Fruit fly (Drosophila melanogaster) whole organism, embryonic: Measurements from ENCODE around the gene Osi18.
A peak's percentile ranks its signal among the peaks of the same experiment; 100 is the strongest.

Experiments
- CG10147 ChIP-seq: fragments of 200-800 bp; sonication (Bioruptor generic); optimal IDR thresholded peaks from 2 replicates; lab custom pipeline; 2019; ENCODE audit warnings: missing biosample characterization, mild to moderate bottlenecking, missing genetic modification characterization, moderate library complexity
- CG10274 ChIP-seq: fragments of 200-800 bp; sonication (Bioruptor generic); optimal IDR thresholded peaks from 3 replicates; lab custom pipeline; 2017; ENCODE audit warnings: missing biosample characterization, mild to moderate bottlenecking, missing genetic modification characterization
- CG10543 ChIP-seq: fragments of 200-800 bp; sonication (Bioruptor generic); optimal IDR thresholded peaks from 3 replicates; lab custom pipeline; 2017; ENCODE audit warnings: missing biosample characterization, mild to moderate bottlenecking, missing genetic modification characterization, moderate library complexity
- CG10979 ChIP-seq: fragments of 200-800 bp; sonication (Bioruptor generic); optimal IDR thresholded peaks from 2 replicates; lab custom pipeline; 2018; ENCODE audit warnings: missing biosample characterization, mild to moderate bottlenecking, missing genetic modification characterization, moderate library complexity
- CG1529 ChIP-seq: fragments of 200-800 bp; sonication (Bioruptor generic); optimal IDR thresholded peaks from 3 replicates; lab custom pipeline; 2018; ENCODE audit warnings: missing biosample characterization, missing genetic modification characterization
- CG15514 ChIP-seq: fragments of 200-800 bp; sonication (Bioruptor generic); optimal IDR thresholded peaks from 3 replicates; lab custom pipeline; 2017; ENCODE audit warnings: missing biosample characterization, missing genetic modification characterization, mild to moderate bottlenecking, moderate library complexity, missing genetic modification reagents
- CG18619 ChIP-seq: fragments of 200-800 bp; sonication (Bioruptor generic); optimal IDR thresholded peaks from 3 replicates; lab custom pipeline; 2017; ENCODE audit warnings: missing biosample characterization, mild to moderate bottlenecking, missing genetic modification characterization
- CG2202 ChIP-seq: fragments of 200-800 bp; sonication (Bioruptor generic); optimal IDR thresholded peaks from 2 replicates; lab custom pipeline; 2018; ENCODE audit warnings: missing biosample characterization, mild to moderate bottlenecking, missing genetic modification characterization
- CG2875 ChIP-seq: fragments of 200-800 bp; sonication (Bioruptor generic); optimal IDR thresholded peaks from 2 replicates; lab custom pipeline; 2017; ENCODE audit warnings: missing biosample characterization, mild to moderate bottlenecking, missing genetic modification characterization, missing genetic modification reagents
- CG43689 ChIP-seq: fragments of 200-800 bp; sonication (Bioruptor generic); IDR thresholded peaks from 2 replicates; pipeline ENCODE4 v1.3.6; 2022; ENCODE audit warnings: missing biosample characterization, missing genetic modification characterization
- CG6654 ChIP-seq: fragments of 200-800 bp; sonication (Bioruptor generic); optimal IDR thresholded peaks from 2 replicates; lab custom pipeline; 2017; ENCODE audit warnings: missing biosample characterization, mild to moderate bottlenecking, missing genetic modification characterization
- CG6791 ChIP-seq: fragments of 200-800 bp; sonication (Bioruptor generic); IDR thresholded peaks from 3 replicates; pipeline ENCODE4 v1.3.6; 2022; ENCODE audit warnings: missing biosample characterization, missing genetic modification characterization; ENCODE audit not compliant: partially characterized antibody
- CG6813 ChIP-seq: fragments of 200-800 bp; sonication (Bioruptor generic); optimal IDR thresholded peaks from 2 replicates; lab custom pipeline; 2017; ENCODE audit warnings: missing biosample characterization, missing genetic modification characterization, mild to moderate bottlenecking, moderate library complexity, missing genetic modification reagents
- CG7271 ChIP-seq: fragments of 200-800 bp; sonication (Bioruptor generic); optimal IDR thresholded peaks from 2 replicates; lab custom pipeline; 2018; ENCODE audit warnings: missing biosample characterization, mild to moderate bottlenecking, missing genetic modification characterization, moderate library complexity
- CG9932 ChIP-seq: fragments of 200-800 bp; sonication (Bioruptor generic); IDR thresholded peaks from 2 replicates; pipeline ENCODE4 v1.3.6; 2022; ENCODE audit warnings: missing biosample characterization, missing genetic modification characterization
- Dek ChIP-seq: fragments of 200-800 bp; sonication (Bioruptor generic); optimal IDR thresholded peaks from 3 replicates; lab custom pipeline; 2019; ENCODE audit warnings: missing biosample characterization, mild to moderate bottlenecking, missing genetic modification characterization, moderate library complexity
- Dip2 ChIP-seq: fragments of 200-800 bp; sonication (Bioruptor generic); IDR thresholded peaks from 2 replicates; pipeline ENCODE4 v1.3.6; 2022; ENCODE audit warnings: missing biosample characterization, missing genetic modification characterization
- Drgx ChIP-seq: fragments of 200-800 bp; sonication (Bioruptor generic); IDR thresholded peaks from 2 replicates; pipeline ENCODE4 v1.3.6; 2022; ENCODE audit warnings: missing biosample characterization, missing genetic modification characterization
- E2f2 ChIP-seq: fragments of 200-800 bp; sonication (Bioruptor generic); IDR thresholded peaks from 2 replicates; pipeline ENCODE4 v1.3.6; 2022; ENCODE audit warnings: missing biosample characterization, missing genetic modification characterization
- GATAe ChIP-seq: fragments of 200-800 bp; sonication (Bioruptor generic); conservative IDR thresholded peaks from 2 replicates; pipeline ENCODE4 v1.3.6; 2022; ENCODE audit warnings: missing biosample characterization, missing genetic modification characterization
- Gug ChIP-seq: fragments of 200-800 bp; sonication (Bioruptor generic); IDR thresholded peaks from 4 replicates; pipeline ENCODE4 v1.3.6; 2022; ENCODE audit warnings: missing biosample characterization, missing genetic modification characterization
- H15 ChIP-seq: fragments of 200-800 bp; sonication (Bioruptor generic); IDR thresholded peaks from 3 replicates; pipeline ENCODE4 v1.3.6; 2022; ENCODE audit warnings: missing biosample characterization, missing genetic modification characterization
- HLHmδ ChIP-seq: fragments of 200-800 bp; sonication (Bioruptor generic); optimal IDR thresholded peaks from 2 replicates; lab custom pipeline; 2018; ENCODE audit warnings: missing biosample characterization, mild to moderate bottlenecking, missing genetic modification characterization, moderate library complexity
- Hsf ChIP-seq: fragments of 200-800 bp; sonication (Bioruptor generic); optimal IDR thresholded peaks from 3 replicates; lab custom pipeline; 2016; ENCODE audit warnings: missing biosample characterization, missing genetic modification characterization
- MESR4 ChIP-seq: fragments of 200-800 bp; sonication (Bioruptor generic); optimal IDR thresholded peaks from 2 replicates; lab custom pipeline; 2018; ENCODE audit warnings: missing biosample characterization, mild to moderate bottlenecking, missing genetic modification characterization, moderate library complexity
- Mes4 ChIP-seq: fragments of 200-800 bp; sonication (Bioruptor generic); optimal IDR thresholded peaks from 2 replicates; lab custom pipeline; 2016; ENCODE audit warnings: missing biosample characterization, missing genetic modification characterization
- Myb ChIP-seq: fragments of 200-800 bp; sonication (Bioruptor generic); optimal IDR thresholded peaks from 2 replicates; lab custom pipeline; 2016; ENCODE audit warnings: missing biosample characterization, missing genetic modification characterization
- Nf-YA ChIP-seq: fragments of 200-800 bp; sonication (Bioruptor generic); IDR thresholded peaks from 2 replicates; pipeline ENCODE4 v1.3.6; 2022; ENCODE audit warnings: missing biosample characterization, missing genetic modification characterization
- Poxn ChIP-seq: fragments of 200-800 bp; sonication (Bioruptor generic); IDR thresholded peaks from 2 replicates; pipeline ENCODE4 v1.3.6; 2022; ENCODE audit warnings: missing biosample characterization, missing genetic modification characterization
- Ravus ChIP-seq: fragments of 200-800 bp; sonication (Bioruptor generic); IDR thresholded peaks from 2 replicates; pipeline ENCODE4 v1.3.6; 2022; ENCODE audit warnings: missing biosample characterization, missing genetic modification characterization
- Stat92E ChIP-seq, 3 experiments: fragments of >200 bp in 2 of 3; fragments of 200-800 bp in 1 of 3; sonication (Bioruptor generic) in 1 of 3; optimal IDR thresholded peaks; 2 replicates each; lab custom pipeline; 2017 to 2019; ENCODE audit warnings: missing biosample characterization in 3 of 3, missing genetic modification characterization in 3 of 3, mild to moderate bottlenecking in 1 of 3, moderate library complexity in 1 of 3
- ato ChIP-seq: fragments of 200-800 bp; sonication (Bioruptor generic); IDR thresholded peaks from 2 replicates; pipeline ENCODE4 v1.3.6; 2022; ENCODE audit warnings: missing biosample characterization, missing genetic modification characterization; ENCODE audit not compliant: partially characterized antibody
- cg ChIP-seq: fragments of 200-800 bp; sonication (Bioruptor generic); optimal IDR thresholded peaks from 3 replicates; lab custom pipeline; 2019; ENCODE audit warnings: missing biosample characterization, mild to moderate bottlenecking, missing genetic modification characterization, moderate library complexity
- crol ChIP-seq: fragments of 200-800 bp; sonication (Bioruptor generic); IDR thresholded peaks from 2 replicates; pipeline ENCODE4 v1.3.6; 2022; ENCODE audit warnings: missing biosample characterization, missing genetic modification characterization
- dmrt99B ChIP-seq: fragments of 200-800 bp; sonication (Bioruptor generic); optimal IDR thresholded peaks from 2 replicates; lab custom pipeline; 2018; ENCODE audit warnings: missing biosample characterization, mild to moderate bottlenecking, missing genetic modification characterization, moderate library complexity
- emc ChIP-seq: fragments of 200-800 bp; sonication (Bioruptor generic); optimal IDR thresholded peaks from 2 replicates; lab custom pipeline; 2016; ENCODE audit warnings: missing biosample characterization, missing genetic modification characterization
- esg ChIP-seq: fragments of 200-800 bp; sonication (Bioruptor generic); conservative IDR thresholded peaks from 2 replicates; pipeline ENCODE4 v1.3.6; 2022; ENCODE audit warnings: missing biosample characterization, missing genetic modification characterization
- ftz-f1 ChIP-seq: fragments of 200-800 bp; sonication (Bioruptor generic); optimal IDR thresholded peaks from 2 replicates; lab custom pipeline; 2016; ENCODE audit warnings: missing biosample characterization, missing genetic modification characterization
- gem ChIP-seq: fragments of 200-800 bp; sonication (Bioruptor generic); optimal IDR thresholded peaks from 2 replicates; lab custom pipeline; 2019; ENCODE audit warnings: missing biosample characterization, mild to moderate bottlenecking, missing genetic modification characterization, moderate library complexity
- hb ChIP-seq: fragments of 200-800 bp; sonication (Bioruptor generic); IDR thresholded peaks from 3 replicates; pipeline ENCODE4 v1.3.6; 2022; ENCODE audit warnings: missing biosample characterization, missing genetic modification characterization; ENCODE audit not compliant: partially characterized antibody
- her ChIP-seq: fragments of 200-800 bp; sonication (Bioruptor generic); optimal IDR thresholded peaks from 2 replicates; lab custom pipeline; 2016; ENCODE audit warnings: missing biosample characterization, missing genetic modification characterization
- ind ChIP-seq: fragments of 200-800 bp; sonication (Bioruptor generic); optimal IDR thresholded peaks from 3 replicates; lab custom pipeline; 2016; ENCODE audit warnings: missing biosample characterization, missing genetic modification characterization
- luna ChIP-seq: fragments of 200-800 bp; sonication (Bioruptor generic); optimal IDR thresholded peaks from 2 replicates; lab custom pipeline; 2016; ENCODE audit warnings: missing biosample characterization, missing genetic modification characterization
- otp ChIP-seq: fragments of 200-800 bp; sonication (Bioruptor generic); IDR thresholded peaks from 3 replicates; pipeline ENCODE4, ENCODE4 v1.3.6; 2022; ENCODE audit warnings: missing biosample characterization, missing genetic modification characterization
- pan ChIP-seq, 4 experiments: fragments of >200 bp in 3 of 4; fragments of 200-800 bp in 1 of 4; sonication (Bioruptor generic) in 1 of 4; optimal IDR thresholded peaks in 3 of 4; IDR thresholded peaks in 1 of 4; 2 replicates each; pipeline versions ENCODE4 v1.3.6 to Lab custom; 2017 to 2022; ENCODE audit warnings: missing biosample characterization in 2 of 4, missing genetic modification characterization in 2 of 4, mixed read lengths in 1 of 4
- pros ChIP-seq: fragments of 200-800 bp; sonication (Bioruptor generic); optimal IDR thresholded peaks from 3 replicates; lab custom pipeline; 2019; ENCODE audit warnings: missing biosample characterization, mild to moderate bottlenecking, missing genetic modification characterization, moderate library complexity
- run ChIP-seq: fragments of 200-800 bp; sonication (Bioruptor generic); optimal IDR thresholded peaks from 3 replicates; lab custom pipeline; 2018; ENCODE audit warnings: missing biosample characterization, mild to moderate bottlenecking, missing genetic modification characterization
- ssp ChIP-seq: fragments of 200-800 bp; sonication (Bioruptor generic); IDR thresholded peaks from 2 replicates; pipeline ENCODE4 v1.3.6; 2022; ENCODE audit warnings: missing biosample characterization, missing genetic modification characterization
- stc ChIP-seq: fragments of 200-800 bp; sonication (Bioruptor generic); IDR thresholded peaks from 2 replicates; pipeline ENCODE4 v1.3.6; 2022; ENCODE audit warnings: missing biosample characterization, missing genetic modification characterization

Osi18 gene

dm6 chr3R:6350755-6351154, 20.7 kb downstream of the Osi18 start, which contains the start of gene Pak (continued):
- TF ChIP-seq her (GFP tag; lab: Kevin White, UChicago) (no peak), CG6791 (peak; percentile 96), ato (GFP tag; lab: Robert Waterston, UW) (peak; percentile 93), HLHmδ (GFP tag; lab: Kevin White, UChicago) (no peak), hb (GFP tag; lab: Robert Waterston, UW) (peak; percentile 87), CG15514 (GFP tag; lab: Kevin White, UChicago) (peak; percentile 58), CG10274 (GFP tag; lab: Kevin White, UChicago) (no peak), Myb (peak; percentile 57), E2f2 (peak; percentile 70), Mes4 (no peak), cg (GFP tag; lab: Kevin White, UChicago) (no peak)

- TF ChIP-seq CG18619 = no peak
- TF ChIP-seq CG7271 (tag; lab: Kevin White, UChicago) = no peak
- TF ChIP-seq CG1529 (GFP tag; lab: Kevin White, UChicago) = no peak
- TF ChIP-seq CG10543 (GFP tag; lab: Kevin White, UChicago) = no peak
- TF ChIP-seq crol (GFP tag; lab: Robert Waterston, UW) = peak; percentile 61
- no peak for TF ChIP-seq run (tag; lab: Kevin White, UChicago)
- no peak for TF ChIP-seq CG10147 (GFP tag; lab: Kevin White, UChicago)
- 0 out of 3 replicates have a peak, but pooled peaks have one; percentile 4 for TF ChIP-seq otp (GFP tag; lab: Robert Waterston, UW)
- TF ChIP-seq MESR4 (GFP tag; lab: Kevin White, UChicago) = peak; percentile 51
- TF ChIP-seq CG6654 (GFP tag; lab: Kevin White, UChicago) = no peak
- TF ChIP-seq HLHmδ (GFP tag; lab: Kevin White, UChicago) = peak; percentile 20
- TF ChIP-seq Nf-YA (GFP tag; lab: Robert Waterston, UW) = no peak
- TF ChIP-seq pan (optimal IDR thresholded peaks at IDR 0.05; lab: Kevin White, UChicago) = no peak
- peak in 1 of 2 experiments; percentile 22 for TF ChIP-seq pan (GFP tag; optimal IDR thresholded peaks at IDR 0.05 in 1 of 2, IDR thresholded peaks at IDR 0.05 in 1 of 2)
- TF ChIP-seq H15 (GFP tag; lab: Robert Waterston, UW) = no peak
- no peak for TF ChIP-seq Hsf (GFP tag; lab: Kevin White, UChicago)
- TF ChIP-seq emc (GFP tag; lab: Kevin White, UChicago) = no peak
- no peak for TF ChIP-seq Gug (GFP tag; lab: Robert Waterston, UW)
- no peak for TF ChIP-seq ind (GFP tag; lab: Kevin White, UChicago)
- TF ChIP-seq Drgx = peak; percentile 23; the same call in 1 of the 2 replicates
- no peak for TF ChIP-seq hb (GFP tag; lab: Robert Waterston, UW)
- TF ChIP-seq GATAe (GFP tag; lab: Robert Waterston, UW) = no peak
- no peak for TF ChIP-seq dmrt99B (tag; lab: Kevin White, UChicago)
- TF ChIP-seq Stat92E (GFP tag; optimal IDR thresholded peaks at IDR 0.05; lab: Kevin White, UChicago) = no peak
- TF ChIP-seq Dek = no peak
- no peak for TF ChIP-seq CG2875 (GFP tag; lab: Kevin White, UChicago)
- no peak for TF ChIP-seq CG2202 (tag; lab: Kevin White, UChicago)
- TF ChIP-seq CG9932 (GFP tag; lab: Robert Waterston, UW) = no peak
- no peak for TF ChIP-seq CG43689 (GFP tag; lab: Robert Waterston, UW)
- 0 out of 2 replicates have a peak, but pooled peaks have one; percentile 11 for TF ChIP-seq stc
- no peak for TF ChIP-seq CG10979 (tag; lab: Kevin White, UChicago)
- no peak for TF ChIP-seq ftz-f1 (GFP tag; lab: Kevin White, UChicago)
- no peak for TF ChIP-seq Dip2 (GFP tag; lab: Robert Waterston, UW)
- no peak for TF ChIP-seq ssp (GFP tag; lab: Robert Waterston, UW)
- TF ChIP-seq Ravus = no peak
- no peak for TF ChIP-seq luna (GFP tag; lab: Kevin White, UChicago)
- TF ChIP-seq esg = no peak
- peak; percentile 21 for TF ChIP-seq CG6813 (GFP tag; lab: Kevin White, UChicago)
- no peak for TF ChIP-seq Poxn (GFP tag; lab: Robert Waterston, UW)
- TF ChIP-seq gem = no peak
- TF ChIP-seq pros = peak; percentile 79
These were observed 21.1 kb downstream of the Osi18 start for dm6 chr3R:6351181-6351580.
